Worm (Caenorhabditis elegans) whole organism, young adult: ENCODE data around the gene aptf-2.
A peak's percentile ranks its signal among the peaks of the same experiment; 100 is the strongest.

Experiments used
- B0019.2 ChIP-seq: fragments of 200-800 bp; sonication (Bioruptor generic); conservative IDR thresholded peaks from 2 replicates; pipeline ENCODE4 v1.3.6; 2022; ENCODE audit warnings: missing genetic modification reagents, missing genetic modification characterization, missing compliant biosample characterization
- B0035.1 ChIP-seq: sonication (generic microtip); optimal IDR thresholded peaks from 2 replicates; lab custom pipeline; 2016; ENCODE audit warnings: missing genetic modification characterization, mild to moderate bottlenecking, missing compliant biosample characterization, missing genotype, missing genetic modification reagents
- C06A6.2 ChIP-seq: fragments of 200-800 bp; sonication (Bioruptor generic); conservative IDR thresholded peaks from 2 replicates; pipeline ENCODE4 v1.3.6; 2022; ENCODE audit warnings: missing genetic modification characterization, missing compliant biosample characterization
- D2030.7 ChIP-seq: fragments of 200-800 bp; sonication (Bioruptor generic); IDR thresholded peaks from 2 replicates; pipeline ENCODE4 v1.3.6; 2022; ENCODE audit warnings: missing genetic modification reagents, missing genetic modification characterization, missing compliant biosample characterization
- F10E7.11 ChIP-seq: sonication (generic microtip); optimal IDR thresholded peaks from 2 replicates; lab custom pipeline; 2017; ENCODE audit warnings: mild to moderate bottlenecking, missing genetic modification characterization, moderate library complexity, missing compliant biosample characterization
- F23B12.7 ChIP-seq: sonication (generic microtip); optimal IDR thresholded peaks from 2 replicates; lab custom pipeline; 2017; ENCODE audit warnings: missing genetic modification characterization, mild to moderate bottlenecking, missing compliant biosample characterization, antibody characterized with exemption, moderate library complexity; ENCODE audit not compliant: insufficient read depth
- F37B4.10 ChIP-seq: fragments of 200-800 bp; sonication (Bioruptor generic); IDR thresholded peaks from 2 replicates; pipeline ENCODE4 v1.3.6; 2022; ENCODE audit warnings: missing genetic modification characterization, missing compliant biosample characterization
- F39B2.1 ChIP-seq: fragments of 200-800 bp; sonication (Bioruptor generic); IDR thresholded peaks from 2 replicates; pipeline ENCODE4 v1.3.6; 2022; ENCODE audit warnings: missing genetic modification reagents, missing genetic modification characterization, missing compliant biosample characterization
- T26A5.8 ChIP-seq: sonication (generic microtip); optimal IDR thresholded peaks from 2 replicates; lab custom pipeline; 2016; ENCODE audit warnings: missing genetic modification characterization, missing compliant biosample characterization
- Y53F4B.3 ChIP-seq: fragments of 200-800 bp; sonication (Bioruptor generic); IDR thresholded peaks from 2 replicates; pipeline ENCODE4 v1.3.6; 2022; ENCODE audit warnings: missing genetic modification reagents, missing genetic modification characterization, missing compliant biosample characterization
- Y56A3A.18 ChIP-seq: fragments of 200-800 bp; sonication (Bioruptor generic); IDR thresholded peaks from 2 replicates; pipeline ENCODE4 v1.3.6; 2022; ENCODE audit warnings: missing genetic modification reagents, missing genetic modification characterization, missing compliant biosample characterization
- ama-1 ChIP-seq, 3 experiments: fragments of 150-350 bp in 1 of 3; sonication (generic microtip) in 2 of 3; optimal IDR thresholded peaks; 2 replicates each; lab custom pipeline; 2014 to 2018; ENCODE audit warnings: missing biosample characterization in 2 of 3, missing genetic modification characterization in 2 of 3, missing genetic modification reagents in 2 of 3
- attf-3 ChIP-seq: fragments of 200-800 bp; sonication (Bioruptor generic); conservative IDR thresholded peaks from 2 replicates; pipeline ENCODE4 v1.3.6; 2022; ENCODE audit warnings: missing genetic modification reagents, missing genetic modification characterization, missing compliant biosample characterization
- attf-5 ChIP-seq: fragments of 200-800 bp; sonication (Bioruptor generic); optimal IDR thresholded peaks from 2 replicates; lab custom pipeline; 2018; ENCODE audit warnings: mild to moderate bottlenecking, missing genetic modification characterization, missing compliant biosample characterization
- attf-6 ChIP-seq: fragments of 200-800 bp; sonication (Bioruptor generic); IDR thresholded peaks from 2 replicates; pipeline ENCODE4 v1.3.6; 2022; ENCODE audit warnings: missing genetic modification reagents, missing genetic modification characterization, missing compliant biosample characterization
- ccch-3 ChIP-seq: fragments of 200-800 bp; sonication (Bioruptor generic); optimal IDR thresholded peaks from 2 replicates; lab custom pipeline; 2018; ENCODE audit warnings: mild to moderate bottlenecking, missing genetic modification characterization, missing compliant biosample characterization
- cebp-1 ChIP-seq, 2 experiments: fragments of 200-800 bp in 1 of 2; sonication (Bioruptor generic) in 1 of 2; sonication (generic microtip) in 1 of 2; IDR thresholded peaks in 1 of 2; optimal IDR thresholded peaks in 1 of 2; 2 replicates each; pipeline versions ENCODE4 v1.3.6 to Lab custom; 2017 to 2022; ENCODE audit warnings: missing compliant biosample characterization in 2 of 2, missing genetic modification characterization in 2 of 2, mild to moderate bottlenecking in 1 of 2, missing genetic modification reagents in 1 of 2, moderate library complexity in 1 of 2
- ceh-27 ChIP-seq: fragments of 200-800 bp; sonication (Bioruptor generic); optimal IDR thresholded peaks from 2 replicates; lab custom pipeline; 2018; ENCODE audit warnings: mild to moderate bottlenecking, missing genetic modification characterization, moderate library complexity, missing compliant biosample characterization
- ceh-40 ChIP-seq: fragments of 200-800 bp; sonication (Bioruptor generic); IDR thresholded peaks from 2 replicates; pipeline ENCODE4 v1.3.6; 2022; ENCODE audit warnings: missing genetic modification characterization, missing compliant biosample characterization
- ceh-91 ChIP-seq: fragments of 200-800 bp; sonication (Bioruptor generic); IDR thresholded peaks from 2 replicates; pipeline ENCODE4 v1.3.6; 2022; ENCODE audit warnings: missing genetic modification reagents, missing genetic modification characterization, missing compliant biosample characterization
- dpff-1 ChIP-seq: sonication (generic microtip); optimal IDR thresholded peaks from 2 replicates; lab custom pipeline; 2017; ENCODE audit warnings: mild to moderate bottlenecking, missing genetic modification characterization, missing compliant biosample characterization
- egl-44 ChIP-seq: fragments of 200-800 bp; sonication (Bioruptor generic); IDR thresholded peaks from 2 replicates; pipeline ENCODE4 v1.3.6; 2022; ENCODE audit warnings: missing genetic modification reagents, missing genetic modification characterization, missing compliant biosample characterization
- egrh-3 ChIP-seq: fragments of 200-800 bp; sonication (Bioruptor generic); IDR thresholded peaks from 2 replicates; pipeline ENCODE4 v1.3.6; 2022; ENCODE audit warnings: missing genetic modification reagents, missing genetic modification characterization, missing compliant biosample characterization
- ekl-4 ChIP-seq: fragments of 200-800 bp; sonication (Bioruptor generic); IDR thresholded peaks from 2 replicates; pipeline ENCODE4 v1.3.6; 2022; ENCODE audit warnings: missing genetic modification reagents, missing genetic modification characterization, missing compliant biosample characterization
- him-1 ChIP-seq: sonication (generic microtip); optimal IDR thresholded peaks from 2 replicates; lab custom pipeline; 2016; ENCODE audit warnings: missing genotype, missing genetic modification reagents, missing genetic modification characterization, missing compliant biosample characterization
- hlh-26 ChIP-seq: fragments of 200-800 bp; sonication (Bioruptor generic); conservative IDR thresholded peaks from 2 replicates; pipeline ENCODE4 v1.3.6; 2022; ENCODE audit warnings: missing genetic modification reagents, missing genetic modification characterization, missing compliant biosample characterization
- hsf-1 ChIP-seq: fragments of 200-800 bp; sonication (Bioruptor generic); IDR thresholded peaks from 2 replicates; pipeline ENCODE4 v1.3.6; 2022; ENCODE audit warnings: missing genetic modification reagents, missing genetic modification characterization, missing compliant biosample characterization
- lag-1 ChIP-seq: fragments of 200-800 bp; sonication (Bioruptor generic); IDR thresholded peaks from 2 replicates; pipeline ENCODE4 v1.3.6; 2022; ENCODE audit warnings: missing genetic modification reagents, missing genetic modification characterization, missing compliant biosample characterization
- lin-26 ChIP-seq: fragments of 200-800 bp; sonication (Bioruptor generic); IDR thresholded peaks from 2 replicates; pipeline ENCODE4 v1.3.6; 2022; ENCODE audit warnings: missing genetic modification reagents, missing genetic modification characterization, missing compliant biosample characterization
- lin-40 ChIP-seq: sonication (generic microtip); optimal IDR thresholded peaks from 2 replicates; lab custom pipeline; 2016; ENCODE audit warnings: missing genetic modification characterization, mild to moderate bottlenecking, missing compliant biosample characterization, missing genotype, missing genetic modification reagents
- lir-1 ChIP-seq: fragments of 200-800 bp; sonication (Bioruptor generic); conservative IDR thresholded peaks from 2 replicates; pipeline ENCODE4 v1.3.6; 2022; ENCODE audit warnings: missing genetic modification reagents, missing genetic modification characterization, missing compliant biosample characterization
- madf-10 ChIP-seq: sonication (generic microtip); optimal IDR thresholded peaks from 2 replicates; lab custom pipeline; 2016; ENCODE audit warnings: mild to moderate bottlenecking, missing genetic modification characterization, missing compliant biosample characterization
- madf-6 ChIP-seq: fragments of 200-800 bp; sonication (Bioruptor generic); IDR thresholded peaks from 2 replicates; pipeline ENCODE4 v1.3.6; 2022; ENCODE audit warnings: missing genetic modification reagents, missing genetic modification characterization, missing compliant biosample characterization
- madf-8 ChIP-seq: fragments of 200-800 bp; sonication (Bioruptor generic); conservative IDR thresholded peaks from 2 replicates; pipeline ENCODE4 v1.3.6; 2022; ENCODE audit warnings: missing genetic modification reagents, missing genetic modification characterization, missing compliant biosample characterization
- mel-28 ChIP-seq: sonication (generic microtip); optimal IDR thresholded peaks from 2 replicates; lab custom pipeline; 2016; ENCODE audit warnings: borderline replicate concordance, mild to moderate bottlenecking, missing genetic modification characterization, missing compliant biosample characterization
- nfya-2 ChIP-seq: fragments of 200-800 bp; sonication (Bioruptor generic); IDR thresholded peaks from 2 replicates; pipeline ENCODE4 v1.3.6; 2022; ENCODE audit warnings: missing genetic modification reagents, missing genetic modification characterization, missing compliant biosample characterization
- nhr-27 ChIP-seq: fragments of 200-800 bp; sonication (Bioruptor generic); optimal IDR thresholded peaks from 2 replicates; lab custom pipeline; 2018; ENCODE audit warnings: mild to moderate bottlenecking, missing genetic modification characterization, moderate library complexity, missing compliant biosample characterization
- nhr-90 ChIP-seq: sonication (generic microtip); optimal IDR thresholded peaks from 2 replicates; lab custom pipeline; 2016; ENCODE audit warnings: missing genotype, mild to moderate bottlenecking, missing genetic modification characterization, missing compliant biosample characterization
- pbrm-1 ChIP-seq: fragments of 200-800 bp; sonication (Bioruptor generic); IDR thresholded peaks from 2 replicates; pipeline ENCODE4 v1.3.6; 2022; ENCODE audit warnings: missing genetic modification reagents, missing genetic modification characterization, missing compliant biosample characterization
- snpc-1.1 ChIP-seq: sonication (generic microtip); optimal IDR thresholded peaks from 2 replicates; lab custom pipeline; 2017; ENCODE audit warnings: missing genetic modification characterization, mild to moderate bottlenecking, missing compliant biosample characterization, antibody characterized with exemption, moderate library complexity, missing genotype, missing genetic modification reagents; ENCODE audit not compliant: insufficient read depth
- snpc-4 ChIP-seq, 5 experiments: fragments of 150-350 bp in 1 of 5; sonication (generic microtip) in 4 of 5; optimal IDR thresholded peaks; 2 replicates each; lab custom pipeline; 2014 to 2018; ENCODE audit warnings: missing genetic modification characterization in 5 of 5, missing biosample characterization in 3 of 5, antibody characterized with exemption in 2 of 5, mild to moderate bottlenecking in 2 of 5, missing compliant biosample characterization in 2 of 5, missing genotype in 2 of 5, moderate library complexity in 2 of 5, missing genetic modification reagents in 1 of 5
- tbp1 ChIP-seq: fragments of 200-800 bp; sonication (Bioruptor generic); optimal IDR thresholded peaks from 2 replicates; lab custom pipeline; 2018; ENCODE audit warnings: mild to moderate bottlenecking, missing genetic modification characterization, missing compliant biosample characterization
- zfh-2 ChIP-seq: fragments of 200-800 bp; sonication (Bioruptor generic); conservative IDR thresholded peaks from 2 replicates; pipeline ENCODE4 v1.3.6; 2022; ENCODE audit warnings: missing genetic modification reagents, missing genetic modification characterization, missing compliant biosample characterization
- zim-3 ChIP-seq: sonication (generic microtip); optimal IDR thresholded peaks from 2 replicates; lab custom pipeline; 2017; ENCODE audit warnings: mild to moderate bottlenecking, missing genetic modification characterization, moderate library complexity, missing compliant biosample characterization
- ztf-25 ChIP-seq: fragments of 200-800 bp; sonication (Bioruptor generic); IDR thresholded peaks from 2 replicates; pipeline ENCODE4 v1.3.6; 2022; ENCODE audit warnings: missing genetic modification reagents, missing genetic modification characterization, missing compliant biosample characterization
- ztf-26 ChIP-seq: sonication (generic microtip); optimal IDR thresholded peaks from 2 replicates; lab custom pipeline; 2017; ENCODE audit warnings: missing genetic modification characterization, missing compliant biosample characterization

Gene aptf-2

DNA sequence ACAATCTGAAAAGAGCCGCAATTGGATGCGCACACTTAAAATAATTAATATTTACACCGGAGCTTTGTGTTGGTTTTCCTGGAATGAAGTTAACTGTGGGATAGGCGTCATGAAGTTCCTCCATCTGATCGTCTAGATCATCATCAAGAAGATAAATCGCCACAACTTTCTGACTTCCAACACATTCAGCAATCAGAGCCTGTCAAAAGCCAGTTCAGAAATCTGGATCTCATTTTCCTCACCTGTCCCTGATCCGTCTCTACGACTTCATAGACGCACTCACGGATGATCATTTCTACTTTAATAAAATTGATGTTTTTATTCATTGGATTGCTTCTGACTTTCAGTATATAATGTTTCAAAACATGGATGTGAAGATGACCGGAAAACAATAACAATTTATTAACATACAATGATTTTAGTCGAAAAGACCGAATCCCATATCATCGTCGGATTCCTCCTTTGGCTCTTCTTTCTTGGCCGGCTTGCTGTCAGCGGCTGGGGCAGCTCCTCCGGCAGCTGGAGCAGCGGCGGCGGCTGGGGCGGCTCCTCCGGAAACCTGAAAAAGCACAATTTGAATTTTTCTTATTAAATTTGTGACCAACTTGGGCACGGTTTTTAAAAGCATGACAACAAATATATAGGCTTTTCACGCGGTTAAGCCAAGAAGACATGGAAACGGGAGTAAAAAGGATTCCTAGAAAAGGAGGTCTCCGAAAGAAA, 46.6 kb downstream of the aptf-2 start, which contains the start of gene agt-1:
Gene agt-1, minus strand, starts transcription at position 293 of the 723 bp plus-strand sequence.
- TF ChIP-seq attf-5 (GFP tag; lab: Kevin White, UChicago) (no peak), ceh-40 (GFP tag; lab: Robert Waterston, UW) (no peak), attf-6 (GFP tag; lab: Robert Waterston, UW) (peak; percentile 89), snpc-4 (GFP tag; optimal IDR thresholded peaks at IDR 0.05; lab: Kevin White, UChicago) (no peak), snpc-4 (tag; optimal IDR thresholded peaks at IDR 0.05; lab: Kevin White, UChicago) (peak in 2 of 4 experiments; percentile 40 to 71), B0019.2 (no peak), mel-28 (no peak), nhr-90 (tag; lab: Kevin White, UChicago) (no peak), attf-3 (GFP tag; lab: Robert Waterston, UW) (no peak), hlh-26 (GFP tag; lab: Robert Waterston, UW) (no peak), zfh-2 (peak; percentile 84), lin-40 (tag; lab: Kevin White, UChicago) (no peak), nhr-27 (tag; lab: Kevin White, UChicago) (no peak), F10E7.11 (tag; lab: Kevin White, UChicago) (no peak), F37B4.10 (GFP tag; lab: Robert Waterston, UW) (no peak), snpc-1.1 (tag; lab: Kevin White, UChicago) (no peak), D2030.7 (GFP tag; lab: Robert Waterston, UW) (no peak), B0035.1 (tag; lab: Kevin White, UChicago) (no peak), ekl-4 (GFP tag; lab: Robert Waterston, UW) (peak; percentile 87), ccch-3 (GFP tag; lab: Kevin White, UChicago) (no peak), madf-8 (no peak), Y53F4B.3 (GFP tag; lab: Robert Waterston, UW) (no peak), madf-10 (no peak), ztf-26 (no peak), lin-26 (GFP tag; lab: Robert Waterston, UW) (peak; percentile 54; the same call in 1 of the 2 replicates), ama-1 (optimal IDR thresholded peaks at IDR 0.05; lab: Kevin White, UChicago) (no peak), ama-1 (GFP tag; optimal IDR thresholded peaks at IDR 0.05; lab: Kevin White, UChicago) (peak in 1 of 2 experiments; percentile 60), pbrm-1 (peak; percentile 60), lir-1 (no peak), F39B2.1 (GFP tag; lab: Robert Waterston, UW) (no peak), madf-6 (GFP tag; lab: Robert Waterston, UW) (peak; percentile 74), ceh-27 (GFP tag; lab: Kevin White, UChicago) (no peak), C06A6.2 (no peak), tbp1 (GFP tag; lab: Kevin White, UChicago) (peak; percentile 29), cebp-1 (GFP tag; IDR thresholded peaks at IDR 0.05; lab: Robert Waterston, UW) (no peak), cebp-1 (tag; optimal IDR thresholded peaks at IDR 0.05; lab: Kevin White, UChicago) (peak; percentile 5), nfya-2 (GFP tag; lab: Robert Waterston, UW) (no peak), F23B12.7 (tag; lab: Kevin White, UChicago) (no peak), zim-3 (tag; lab: Kevin White, UChicago) (no peak), T26A5.8 (tag; lab: Kevin White, UChicago) (peak; percentile 41), dpff-1 (no peak), Y56A3A.18 (GFP tag; lab: Robert Waterston, UW) (peak; percentile 69), him-1 (tag; lab: Kevin White, UChicago) (no peak), egrh-3 (GFP tag; lab: Robert Waterston, UW) (peak; percentile 92), ceh-91 (GFP tag; lab: Robert Waterston, UW) (no peak), hsf-1 (GFP tag; lab: Robert Waterston, UW) (peak; percentile 56), lag-1 (GFP tag; lab: Robert Waterston, UW) (no peak), ztf-25 (GFP tag; lab: Robert Waterston, UW) (no peak), egl-44 (GFP tag; lab: Robert Waterston, UW) (0 out of 2 replicates have a peak, but pooled peaks have one; percentile 17)
